Fruit fly (Drosophila melanogaster) whole organism, prepupa: ENCODE data around the gene CG3635.

ENCODE experiments used
- Blimp-1 ChIP-seq: fragments of 200-800 bp; sonication (Bioruptor generic); optimal IDR thresholded peaks from 3 replicates; lab custom pipeline; 2017; ENCODE audit warnings: missing biosample characterization, missing genetic modification characterization, mild to moderate bottlenecking, moderate library complexity, missing genetic modification reagents
- CG11294 ChIP-seq: fragments of 200-800 bp; sonication (Bioruptor generic); IDR thresholded peaks from 2 replicates; pipeline ENCODE4 v1.3.6; 2022; ENCODE audit warnings: missing biosample characterization, missing genetic modification characterization
- CG6792 ChIP-seq: fragments of 200-800 bp; sonication (Bioruptor generic); optimal IDR thresholded peaks from 3 replicates; lab custom pipeline; 2016; ENCODE audit warnings: missing biosample characterization, missing genetic modification characterization
- CG6808 ChIP-seq: fragments of 200-800 bp; sonication (Bioruptor generic); optimal IDR thresholded peaks from 3 replicates; lab custom pipeline; 2017; ENCODE audit warnings: missing biosample characterization, missing genetic modification characterization, mild to moderate bottlenecking, moderate library complexity, missing genetic modification reagents
- Hr38 ChIP-seq: sonication (Bioruptor generic); optimal IDR thresholded peaks from 2 replicates; lab custom pipeline; 2016; ENCODE audit warnings: missing biosample characterization, missing genetic modification characterization
- Met ChIP-seq: fragments of 200-800 bp; sonication (Bioruptor generic); optimal IDR thresholded peaks from 3 replicates; lab custom pipeline; 2016; ENCODE audit warnings: missing biosample characterization, missing genetic modification characterization
- fkh ChIP-seq: fragments of 200-800 bp; sonication (Bioruptor generic); optimal IDR thresholded peaks from 3 replicates; lab custom pipeline; 2017; ENCODE audit warnings: missing biosample characterization, mild to moderate bottlenecking, missing genetic modification characterization, moderate library complexity
- svp ChIP-seq: fragments of 200-800 bp; sonication (Bioruptor generic); peaks from one replicate; lab custom pipeline; 2016; ENCODE audit warnings: missing biosample characterization, missing genetic modification characterization

DNA sequence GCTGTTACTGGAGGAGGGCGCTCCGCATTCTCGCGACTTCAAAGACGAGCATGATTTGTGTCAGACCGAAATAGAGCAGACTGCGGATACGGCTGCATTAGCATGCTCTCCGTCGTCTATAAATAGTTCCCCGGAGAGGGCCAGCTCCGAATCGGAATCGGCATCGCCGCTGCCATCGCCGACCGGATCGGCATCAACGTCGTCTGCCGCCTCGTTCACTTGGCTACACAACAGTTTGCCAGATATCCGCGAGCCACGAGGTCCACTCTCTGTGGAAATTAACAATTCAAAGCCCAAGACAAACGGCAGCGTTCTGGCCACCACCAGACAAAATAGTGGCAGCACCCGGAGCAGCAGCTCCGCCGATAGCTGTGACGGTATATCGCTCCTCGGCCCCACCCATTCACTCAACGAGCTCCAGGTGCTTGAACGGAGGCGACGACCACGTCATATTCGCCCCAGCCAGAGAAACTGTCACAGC lies 32.5 kb upstream of the CG3635 start:
- no peak for TF ChIP-seq Hr38
- no peak for TF ChIP-seq fkh (GFP tag; lab: Kevin White, UChicago)
- TF ChIP-seq svp (GFP tag; lab: Kevin White, UChicago), result no peak
- no peak for TF ChIP-seq CG6792 (GFP tag; lab: Kevin White, UChicago)
- TF ChIP-seq CG11294 (GFP tag; lab: Robert Waterston, UW), result no peak
- no peak for TF ChIP-seq Met (GFP tag; lab: Kevin White, UChicago)
- TF ChIP-seq Blimp-1 (GFP tag; lab: Kevin White, UChicago), result no peak
- TF ChIP-seq CG6808 (GFP tag; lab: Kevin White, UChicago), result no peak
